Fruit fly (Drosophila melanogaster): ENCODE results near the gene Ptp61F.

The Ptp61F gene

DNA sequence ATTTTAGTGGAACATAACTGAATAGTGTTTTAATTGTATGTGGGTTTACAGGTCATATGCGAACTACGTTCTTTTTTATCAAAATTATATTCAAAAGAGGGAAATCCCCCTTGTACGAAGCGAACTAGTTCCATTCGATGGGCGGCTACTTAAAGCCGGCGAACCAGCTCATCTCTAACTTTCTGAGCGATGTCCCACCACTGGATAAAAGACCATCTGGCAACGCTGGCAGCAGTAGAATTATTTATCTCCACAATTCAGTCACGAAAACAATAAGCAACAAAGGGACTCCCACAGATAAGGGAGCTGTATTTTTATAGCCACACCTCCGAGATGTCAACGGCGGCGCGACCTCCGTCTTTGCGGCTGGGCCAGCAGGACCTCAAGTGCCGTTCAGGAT lies 179.4 kb downstream of the Ptp61F start, which contains the start of gene Rabex-5 (continued):
- TF ChIP-seq CG11696 (GFP tag; IDR thresholded peaks at IDR 0.05) (no peak), lola (GFP tag; optimal IDR thresholded peaks at IDR 0.05) (no peak), CG3995 (GFP tag; optimal IDR thresholded peaks at IDR 0.05) (peak; percentile 61), trem (tag; optimal IDR thresholded peaks at IDR 0.05) (peak; percentile 52), Bdp1 (GFP tag; optimal IDR thresholded peaks at IDR 0.05) (no peak), Deaf1 (tag; optimal IDR thresholded peaks at IDR 0.05) (no peak), Trl (optimal IDR thresholded peaks at IDR 0.05) (no peak), Trl (GFP tag; optimal IDR thresholded peaks at IDR 0.05) (peak; percentile 15), CG15479 (GFP tag; optimal IDR thresholded peaks at IDR 0.05) (no peak), bsh (GFP tag; optimal IDR thresholded peaks at IDR 0.05) (no peak), Mes4 (GFP tag; optimal IDR thresholded peaks at IDR 0.05) (no peak), Doc3 (GFP tag; IDR thresholded peaks at IDR 0.05; ENCODE audit: partially characterized antibody) (peak; percentile 67), Atf-2 (GFP tag; optimal IDR thresholded peaks at IDR 0.05) (no peak), emc (GFP tag; optimal IDR thresholded peaks at IDR 0.05) (no peak), nerfin-2 (GFP tag; IDR thresholded peaks at IDR 0.05; ENCODE audit: partially characterized antibody) (peak; percentile 68), twi (tag; optimal IDR thresholded peaks at IDR 0.05) (peak; percentile 36), CG9609 (GFP tag; optimal IDR thresholded peaks at IDR 0.05) (no peak), CG13624 (GFP tag; optimal IDR thresholded peaks at IDR 0.05) (peak; percentile 43), Optix (GFP tag; IDR thresholded peaks at IDR 0.05) (no peak), CG7987 (GFP tag; optimal IDR thresholded peaks at IDR 0.05) (peak; percentile 45), pita (GFP tag; optimal IDR thresholded peaks at IDR 0.05) (no peak), ci (GFP tag; IDR thresholded peaks at IDR 0.05) (peak; percentile 51; the same call in 1 of the 3 replicates), CG14667 (GFP tag; IDR thresholded peaks at IDR 0.05) (no peak), CG15696 (tag; optimal IDR thresholded peaks at IDR 0.05) (no peak), CG9797 (GFP tag; optimal IDR thresholded peaks at IDR 0.05) (no peak), Six4 (GFP tag; optimal IDR thresholded peaks at IDR 0.05) (no peak), CG17612 (GFP tag; IDR thresholded peaks at IDR 0.05) (no peak), HmgZ (tag; optimal IDR thresholded peaks at IDR 0.05) (peak; percentile 78), CG42726 (GFP tag; IDR thresholded peaks at IDR 0.05; ENCODE audit: partially characterized antibody) (peak; percentile 87), CG3163 (GFP tag; optimal IDR thresholded peaks at IDR 0.05) (no peak), CG6175 (GFP tag; IDR thresholded peaks at IDR 0.05) (no peak), slbo (GFP tag; IDR thresholded peaks at IDR 0.05) (peak; percentile 71; the same call in 1 of the 2 replicates), kni (GFP tag; optimal IDR thresholded peaks at IDR 0.05) (no peak), CG8089 (GFP tag; optimal IDR thresholded peaks at IDR 0.05) (no peak), CG30431 (GFP tag; optimal IDR thresholded peaks at IDR 0.05) (no peak), CG7839 (tag; optimal IDR thresholded peaks at IDR 0.05) (no peak), ranshi (GFP tag; IDR thresholded peaks at IDR 0.05) (no peak), CG11723 (GFP tag; optimal IDR thresholded peaks at IDR 0.05) (no peak), Gsc (GFP tag; IDR thresholded peaks at IDR 0.05) (no peak), Ada2b (GFP tag; IDR thresholded peaks at IDR 0.05) (peak; percentile 40; the same call in 1 of the 2 replicates), CrebB (tag; optimal IDR thresholded peaks at IDR 0.05) (peak; percentile 18), CG31365 (tag; optimal IDR thresholded peaks at IDR 0.05) (no peak), CG7786 (GFP tag; optimal IDR thresholded peaks at IDR 0.05) (peak; percentile 36), CG1024 (GFP tag; IDR thresholded peaks at IDR 0.05) (no peak), BEAF-32 (GFP tag; optimal IDR thresholded peaks at IDR 0.05) (peak; percentile 89), CG10431 (GFP tag; optimal IDR thresholded peaks at IDR 0.05) (no peak), CG2202 (tag; optimal IDR thresholded peaks at IDR 0.05) (no peak), HLHmδ (GFP tag; optimal IDR thresholded peaks at IDR 0.05) (no peak), fd96Cb (tag; optimal IDR thresholded peaks at IDR 0.05) (no peak), pum (GFP tag; optimal IDR thresholded peaks at IDR 0.05) (no peak), Dfd (GFP tag; optimal IDR thresholded peaks at IDR 0.05) (no peak), CG11695 (GFP tag; IDR thresholded peaks at IDR 0.05) (no peak)

All from whole organism, embryonic.